Worm (Caenorhabditis elegans) whole organism, late embryonic: ENCODE measurements around the gene swt-6.

Experiments
- ama-1 ChIP-seq: fragments of 150-350 bp; optimal IDR thresholded peaks from 2 replicates; lab custom pipeline; 2014
- ceh-22 ChIP-seq: sonication (generic microtip); optimal IDR thresholded peaks from 2 replicates; lab custom pipeline; 2017; ENCODE audit warnings: missing biosample characterization, missing genetic modification characterization
- ceh-24 ChIP-seq: sonication (generic microtip); optimal IDR thresholded peaks from 2 replicates; lab custom pipeline; 2016; ENCODE audit warnings: mild to moderate bottlenecking, missing genetic modification characterization, missing compliant biosample characterization
- che-1 ChIP-seq: sonication (generic microtip); optimal IDR thresholded peaks from 2 replicates; lab custom pipeline; 2016; ENCODE audit warnings: mild to moderate bottlenecking, missing genetic modification characterization, missing compliant biosample characterization
- mec-3 ChIP-seq: sonication (generic microtip); optimal IDR thresholded peaks from 2 replicates; lab custom pipeline; 2016; ENCODE audit warnings: borderline replicate concordance, missing genetic modification characterization, missing compliant biosample characterization
- nfya-1 ChIP-seq: sonication (generic microtip); optimal IDR thresholded peaks from 2 replicates; lab custom pipeline; 2017; ENCODE audit warnings: missing genetic modification characterization, mild to moderate bottlenecking, missing compliant biosample characterization, antibody characterized with exemption, moderate library complexity
- pat-9 ChIP-seq: fragments of 200-800 bp; sonication (Bioruptor generic); optimal IDR thresholded peaks from 2 replicates; lab custom pipeline; 2018; ENCODE audit warnings: mild to moderate bottlenecking, missing genetic modification characterization, moderate library complexity, missing compliant biosample characterization
- pha-4 ChIP-seq: fragments of 150-350 bp; optimal IDR thresholded peaks from 2 replicates; lab custom pipeline; 2018; ENCODE audit warnings: missing biosample characterization, missing genetic modification reagents, missing genetic modification characterization
- pqm-1 ChIP-seq: sonication (generic microtip); optimal IDR thresholded peaks from 2 replicates; lab custom pipeline; 2016; ENCODE audit warnings: missing genetic modification characterization, missing compliant biosample characterization
- rnt-1 ChIP-seq: sonication (generic microtip); optimal IDR thresholded peaks from 2 replicates; lab custom pipeline; 2016; ENCODE audit warnings: missing genetic modification characterization, missing compliant biosample characterization

ce11 chrV:13953191-13953590 is 965 bp upstream of the swt-6 start, which contains the start of gene R10D12.8:
- TF ChIP-seq che-1 (tag; lab: Kevin White, UChicago) (no peak), nfya-1 (tag; lab: Kevin White, UChicago) (no peak), ceh-24 (tag; lab: Kevin White, UChicago) (no peak), ceh-22 (tag; lab: Kevin White, UChicago) (no peak), rnt-1 (no peak), pha-4 (tag; lab: Kevin White, UChicago) (no peak), mec-3 (tag; lab: Kevin White, UChicago) (no peak), ama-1 (lab: Kevin White, UChicago) (no peak), pat-9 (no peak), pqm-1 (tag; lab: Kevin White, UChicago) (no peak)
